Worm (Caenorhabditis elegans) whole organism, L1 larva: ENCODE measurements around the gene C16H3.3.
A peak's percentile ranks its signal among the peaks of the same experiment; 100 is the strongest.

ENCODE experiments used
- C16A3.4 ChIP-seq: fragments of 150-350 bp; optimal IDR thresholded peaks from 2 replicates; lab custom pipeline; 2014; ENCODE audit warnings: missing biosample characterization, missing genetic modification characterization
- Y116A8C.19 ChIP-seq: sonication (generic microtip); optimal IDR thresholded peaks from 2 replicates; lab custom pipeline; 2016; ENCODE audit warnings: missing compliant biosample characterization, missing genetic modification characterization, borderline replicate concordance
- blmp-1 ChIP-seq: fragments of 150-350 bp; optimal IDR thresholded peaks from 2 replicates; lab custom pipeline; 2014; ENCODE audit warnings: missing biosample characterization, missing genetic modification characterization
- ceh-82 ChIP-seq, 3 experiments: fragments of 150-350 bp in 1 of 3; sonication (generic microtip) in 2 of 3; optimal IDR thresholded peaks; 2 replicates each; lab custom pipeline; 2014 to 2017; ENCODE audit warnings: missing biosample characterization in 3 of 3, missing genetic modification characterization in 3 of 3
- ceh-88 ChIP-seq: fragments of 200-800 bp; sonication (Bioruptor generic); IDR thresholded peaks from 2 replicates; pipeline ENCODE4 v1.3.6; 2022; ENCODE audit warnings: missing genetic modification characterization, missing compliant biosample characterization
- ceh-90 ChIP-seq: sonication (generic microtip); optimal IDR thresholded peaks from 2 replicates; lab custom pipeline; 2016; ENCODE audit warnings: missing genetic modification characterization, missing compliant biosample characterization
- dsc-1 ChIP-seq: sonication (generic microtip); optimal IDR thresholded peaks from 2 replicates; lab custom pipeline; 2016; ENCODE audit warnings: mild to moderate bottlenecking, missing genetic modification characterization, missing compliant biosample characterization
- efl-1 ChIP-seq, 4 experiments: fragments of 150-350 bp; optimal IDR thresholded peaks in 3 of 4; peaks in 1 of 4; 1 replicate in 1 of 4; 2 replicates in 3 of 4; lab custom pipeline; 2014; ENCODE audit warnings: missing biosample characterization in 2 of 4, missing genetic modification characterization in 2 of 4, missing genetic modification reagents in 2 of 4
- efl-3 ChIP-seq: fragments of 200-800 bp; sonication (Bioruptor generic); optimal IDR thresholded peaks from 2 replicates; lab custom pipeline; 2018; ENCODE audit warnings: mild to moderate bottlenecking, missing genetic modification characterization, missing compliant biosample characterization
- egl-27 ChIP-seq, 2 experiments: fragments of 150-350 bp in 1 of 2; sonication (generic microtip); optimal IDR thresholded peaks; 3 replicates each; lab custom pipeline; 2017 to 2018; ENCODE audit warnings: missing biosample characterization in 2 of 2, missing genetic modification characterization in 2 of 2, missing genetic modification reagents in 2 of 2
- elt-2 ChIP-seq: sonication (generic microtip); optimal IDR thresholded peaks from 2 replicates; lab custom pipeline; 2016; ENCODE audit warnings: missing genetic modification characterization, mild to moderate bottlenecking, inconsistent platforms, missing compliant biosample characterization, missing genetic modification reagents
- elt-3 ChIP-seq, 6 experiments: fragments of 150-350 bp in 1 of 6; sonication (generic microtip); optimal IDR thresholded peaks; 2 replicates each; lab custom pipeline; 2017 to 2018; ENCODE audit warnings: missing biosample characterization in 6 of 6, missing genetic modification characterization in 6 of 6, inconsistent platforms in 1 of 6
- ets-5 ChIP-seq: fragments of 200-800 bp; sonication (Bioruptor generic); IDR thresholded peaks from 2 replicates; pipeline ENCODE4 v1.3.6; 2022; ENCODE audit warnings: missing genetic modification characterization, missing compliant biosample characterization
- grh-1 ChIP-seq: fragments of 200-800 bp; sonication (Bioruptor generic); IDR thresholded peaks from 2 replicates; pipeline ENCODE4 v1.3.6; 2022; ENCODE audit warnings: missing genetic modification reagents, missing genetic modification characterization, missing compliant biosample characterization
- hlh-17 ChIP-seq: fragments of 200-800 bp; sonication (Bioruptor generic); optimal IDR thresholded peaks from 2 replicates; lab custom pipeline; 2018; ENCODE audit warnings: missing genetic modification characterization, mild to moderate bottlenecking, missing compliant biosample characterization, moderate library complexity, borderline replicate concordance
- hlh-4 ChIP-seq: sonication (generic microtip); optimal IDR thresholded peaks from 2 replicates; lab custom pipeline; 2016; ENCODE audit warnings: mild to moderate bottlenecking, missing genetic modification characterization, missing compliant biosample characterization
- hpl-2 ChIP-seq: fragments of 150-350 bp; optimal IDR thresholded peaks from 2 replicates; lab custom pipeline; 2014; ENCODE audit warnings: missing biosample characterization, missing genetic modification reagents, missing genetic modification characterization
- irx-1 ChIP-seq: sonication (generic microtip); optimal IDR thresholded peaks from 2 replicates; lab custom pipeline; 2016; ENCODE audit warnings: missing genetic modification characterization, missing compliant biosample characterization
- lin-14 ChIP-seq: fragments of 200-800 bp; sonication (Bioruptor generic); optimal IDR thresholded peaks from 2 replicates; lab custom pipeline; 2018; ENCODE audit warnings: mild to moderate bottlenecking, missing genetic modification characterization, moderate library complexity, missing compliant biosample characterization
- lin-15B ChIP-seq: fragments of 150-350 bp; sonication (generic microtip); optimal IDR thresholded peaks from 3 replicates; lab custom pipeline; 2014; ENCODE audit warnings: missing biosample characterization, missing genetic modification characterization
- lin-35 ChIP-seq, 2 experiments: fragments of 150-350 bp; optimal IDR thresholded peaks; 2 replicates each; lab custom pipeline; 2014; ENCODE audit warnings: missing biosample characterization in 2 of 2, missing genetic modification characterization in 2 of 2, missing genetic modification reagents in 2 of 2
- lsy-2 ChIP-seq, 2 experiments: fragments of 150-350 bp; optimal IDR thresholded peaks; 2 replicates each; lab custom pipeline; 2014; ENCODE audit warnings: missing biosample characterization in 2 of 2, missing genetic modification characterization in 2 of 2
- mab-9 ChIP-seq: fragments of 200-800 bp; sonication (Bioruptor generic); IDR thresholded peaks from 2 replicates; pipeline ENCODE4 v1.3.6; 2022; ENCODE audit warnings: missing genetic modification reagents, missing genetic modification characterization, missing compliant biosample characterization
- mdl-1 ChIP-seq, 2 experiments: fragments of 150-350 bp; optimal IDR thresholded peaks; 2 replicates each; lab custom pipeline; 2014 to 2017; ENCODE audit warnings: missing biosample characterization in 2 of 2, missing genetic modification characterization in 2 of 2, inconsistent platforms in 1 of 2
- mep-1 ChIP-seq: fragments of 150-350 bp; optimal IDR thresholded peaks from 2 replicates; lab custom pipeline; 2014; ENCODE audit warnings: missing biosample characterization, missing genetic modification characterization
- nhr-19 ChIP-seq: fragments of 200-800 bp; sonication (Bioruptor generic); conservative IDR thresholded peaks from 2 replicates; pipeline ENCODE4 v1.3.6; 2022; ENCODE audit warnings: missing genetic modification characterization, missing compliant biosample characterization
- nhr-20 ChIP-seq: sonication (generic microtip); optimal IDR thresholded peaks from 2 replicates; lab custom pipeline; 2016; ENCODE audit warnings: mild to moderate bottlenecking, missing genetic modification characterization, missing compliant biosample characterization
- nhr-47 ChIP-seq: sonication (generic microtip); optimal IDR thresholded peaks from 2 replicates; lab custom pipeline; 2016; ENCODE audit warnings: mild to moderate bottlenecking, missing genetic modification characterization, moderate library complexity, missing compliant biosample characterization
- nhr-71 ChIP-seq: sonication (generic microtip); optimal IDR thresholded peaks from 2 replicates; lab custom pipeline; 2016; ENCODE audit warnings: mild to moderate bottlenecking, missing genetic modification characterization, moderate library complexity, missing compliant biosample characterization
- nhr-84 ChIP-seq: sonication (generic microtip); optimal IDR thresholded peaks from 2 replicates; lab custom pipeline; 2017; ENCODE audit warnings: missing biosample characterization, missing genetic modification characterization
- nhr-85 ChIP-seq: sonication (generic microtip); peaks from one replicate; lab custom pipeline; 2016; ENCODE audit warnings: missing genetic modification characterization, inconsistent platforms, missing compliant biosample characterization
- nhr-90 ChIP-seq: sonication (generic microtip); optimal IDR thresholded peaks from 2 replicates; lab custom pipeline; 2016; ENCODE audit warnings: mild to moderate bottlenecking, missing genetic modification characterization, missing compliant biosample characterization; ENCODE audit not compliant: poor library complexity
- rnt-1 ChIP-seq: sonication (generic microtip); optimal IDR thresholded peaks from 2 replicates; lab custom pipeline; 2016; ENCODE audit warnings: mild to moderate bottlenecking, missing genetic modification characterization, moderate library complexity, missing compliant biosample characterization
- snpc-4 ChIP-seq: fragments of 150-350 bp; optimal IDR thresholded peaks from 2 replicates; lab custom pipeline; 2014; ENCODE audit warnings: missing biosample characterization, missing genetic modification characterization
- snu-23 ChIP-seq: sonication (generic microtip); optimal IDR thresholded peaks from 2 replicates; lab custom pipeline; 2016; ENCODE audit warnings: missing genetic modification characterization, missing compliant biosample characterization
- sox-4 ChIP-seq: sonication (generic microtip); optimal IDR thresholded peaks from 2 replicates; lab custom pipeline; 2016; ENCODE audit warnings: missing genetic modification characterization, missing compliant biosample characterization
- sptf-1 ChIP-seq: fragments of 150-350 bp; optimal IDR thresholded peaks from 2 replicates; lab custom pipeline; 2014; ENCODE audit warnings: missing biosample characterization, missing genetic modification characterization
- swsn-7 ChIP-seq: sonication (generic microtip); optimal IDR thresholded peaks from 2 replicates; lab custom pipeline; 2016; ENCODE audit warnings: missing genetic modification characterization, missing compliant biosample characterization
- tbx-2 ChIP-seq: sonication (generic microtip); optimal IDR thresholded peaks from 2 replicates; lab custom pipeline; 2016; ENCODE audit warnings: missing genetic modification characterization, missing compliant biosample characterization
- tlp-1 ChIP-seq: fragments of 150-350 bp; optimal IDR thresholded peaks from 2 replicates; lab custom pipeline; 2014; ENCODE audit warnings: missing biosample characterization, missing genetic modification characterization
- unc-130 ChIP-seq: fragments of 150-350 bp; optimal IDR thresholded peaks from 2 replicates; lab custom pipeline; 2017; ENCODE audit warnings: missing biosample characterization, missing genetic modification characterization, inconsistent platforms
- unc-30 ChIP-seq: sonication (generic microtip); optimal IDR thresholded peaks from 2 replicates; lab custom pipeline; 2017; ENCODE audit warnings: missing biosample characterization, missing genetic modification characterization
- zag-1 ChIP-seq: fragments of 150-350 bp; optimal IDR thresholded peaks from 2 replicates; lab custom pipeline; 2014; ENCODE audit warnings: missing biosample characterization, missing genetic modification characterization
- zip-4 ChIP-seq: fragments of 200-800 bp; sonication (Bioruptor generic); optimal IDR thresholded peaks from 2 replicates; lab custom pipeline; 2018; ENCODE audit warnings: mild to moderate bottlenecking, missing genetic modification characterization, moderate library complexity, missing compliant biosample characterization
- ztf-11 ChIP-seq, 2 experiments: sonication (generic microtip); optimal IDR thresholded peaks; 2 replicates each; lab custom pipeline; 2016 to 2017; ENCODE audit warnings: missing genetic modification characterization in 2 of 2, missing biosample characterization in 1 of 2, missing compliant biosample characterization in 1 of 2
- ztf-4 ChIP-seq: fragments of 150-350 bp; optimal IDR thresholded peaks from 2 replicates; lab custom pipeline; 2014; ENCODE audit warnings: missing biosample characterization, missing genetic modification characterization

The C16H3.3 gene

ce11 chrX:17636326-17636735 is 26.5 kb upstream of the C16H3.3 start (continued):
- TF ChIP-seq ceh-82 (tag; optimal IDR thresholded peaks at IDR 0.05; lab: Kevin White, UChicago), result no peak
- TF ChIP-seq tlp-1 (tag; lab: Kevin White, UChicago), result no peak
- no peak for TF ChIP-seq dsc-1 (tag; lab: Kevin White, UChicago)
- no peak for TF ChIP-seq zag-1 (tag; lab: Kevin White, UChicago)
- TF ChIP-seq nhr-85, result peak; percentile 79
- TF ChIP-seq rnt-1 (tag; lab: Kevin White, UChicago), result peak; percentile 62

- TF ChIP-seq efl-1 (optimal IDR thresholded peaks at IDR 0.05; lab: Kevin White, UChicago) (no peak), efl-1 (GFP tag; optimal IDR thresholded peaks at IDR 0.05 in 1 of 2; lab: Kevin White, UChicago) (peak in 1 of 2 experiments; percentile 75), blmp-1 (tag; lab: Kevin White, UChicago) (peak; percentile 21), efl-3 (no peak), mab-9 (no peak), ceh-90 (tag; lab: Kevin White, UChicago) (no peak), nhr-84 (no peak), nhr-20 (tag; lab: Kevin White, UChicago) (peak; percentile 4), ztf-4 (tag; lab: Kevin White, UChicago) (no peak), hpl-2 (GFP tag; lab: Kevin White, UChicago) (no peak), Y116A8C.19 (tag; lab: Kevin White, UChicago) (no peak), ztf-11 (tag; optimal IDR thresholded peaks at IDR 0.05; lab: Kevin White, UChicago) (no peak), sptf-1 (no peak), sox-4 (tag; lab: Kevin White, UChicago) (no peak), snpc-4 (no peak), unc-30 (no peak), tlp-1 (tag; lab: Kevin White, UChicago) (no peak), elt-3 (tag; optimal IDR thresholded peaks at IDR 0.05; lab: Kevin White, UChicago) (peak in 3 of 6 experiments; percentile 4 to 37 (median 35)), irx-1 (no peak), ceh-88 (GFP tag; lab: Robert Waterston, UW) (no peak), grh-1 (GFP tag; lab: Robert Waterston, UW) (no peak), lsy-2 (tag; optimal IDR thresholded peaks at IDR 0.05; lab: Kevin White, UChicago) (peak in 1 of 2 experiments; percentile 9)
These were observed 24.4 kb upstream of the C16H3.3 start for ce11 chrX:17634245-17634644.

- TF ChIP-seq nhr-20 (tag; lab: Kevin White, UChicago) (peak; percentile 85), blmp-1 (tag; lab: Kevin White, UChicago) (peak; percentile 32), mab-9 (no peak), hlh-17 (no peak), nhr-71 (tag; lab: Kevin White, UChicago) (peak; percentile 82), swsn-7 (tag; lab: Kevin White, UChicago) (peak; percentile 12), lin-14 (GFP tag; lab: Kevin White, UChicago) (peak; percentile 93), unc-130 (tag; lab: Kevin White, UChicago) (peak; percentile 46), rnt-1 (tag; lab: Kevin White, UChicago) (peak; percentile 55), grh-1 (GFP tag; lab: Robert Waterston, UW) (peak; percentile 42; the same call in 1 of the 2 replicates), lsy-2 (tag; optimal IDR thresholded peaks at IDR 0.05; lab: Kevin White, UChicago) (peak in 1 of 2 experiments; percentile 21), egl-27 (tag; optimal IDR thresholded peaks at IDR 0.05; lab: Kevin White, UChicago) (peak in 1 of 2 experiments; percentile 24), nhr-90 (tag; lab: Kevin White, UChicago) (peak; percentile 72), ets-5 (no peak), lin-15B (tag; lab: Kevin White, UChicago) (no peak), elt-2 (peak; percentile 26), ztf-11 (tag; optimal IDR thresholded peaks at IDR 0.05; lab: Kevin White, UChicago) (no peak), C16A3.4 (tag; lab: Kevin White, UChicago) (peak; percentile 9), mep-1 (tag; lab: Kevin White, UChicago) (peak; percentile 10), tbx-2 (tag; lab: Kevin White, UChicago) (peak; percentile 42), lin-35 (GFP tag; optimal IDR thresholded peaks at IDR 0.05; lab: Kevin White, UChicago) (peak in 1 of 2 experiments; percentile 72), nhr-85 (peak; percentile 86), nhr-19 (GFP tag; lab: Robert Waterston, UW) (peak; percentile 78), zag-1 (tag; lab: Kevin White, UChicago) (no peak), mdl-1 (tag; optimal IDR thresholded peaks at IDR 0.05; lab: Kevin White, UChicago) (peak in 1 of 2 experiments; percentile 91), hlh-4 (tag; lab: Kevin White, UChicago) (no peak), snu-23 (GFP tag; lab: Kevin White, UChicago) (peak; percentile 72), zip-4 (no peak), nhr-47 (tag; lab: Kevin White, UChicago) (peak; percentile 56), elt-3 (tag; optimal IDR thresholded peaks at IDR 0.05; lab: Kevin White, UChicago) (peak in 4 of 6 experiments; percentile 6 to 26 (median 19))
These were observed 23.3 kb upstream of the C16H3.3 start for ce11 chrX:17633166-17633565.
